Fruit fly (Drosophila melanogaster) whole organism, embryonic: Measurements from ENCODE around the gene Cys.
A peak's percentile ranks its signal among the peaks of the same experiment; 100 is the strongest.

Source experiments
- CG11247 ChIP-seq: fragments of 200-800 bp; sonication (Bioruptor generic); IDR thresholded peaks from 2 replicates; pipeline ENCODE4 v1.3.6; 2022; ENCODE audit warnings: missing biosample characterization, missing genetic modification characterization
- CG11398 ChIP-seq: fragments of 200-800 bp; sonication (Bioruptor generic); optimal IDR thresholded peaks from 2 replicates; lab custom pipeline; 2016; ENCODE audit warnings: missing biosample characterization, missing genetic modification characterization
- CG11696 ChIP-seq: fragments of 200-800 bp; sonication (Bioruptor generic); IDR thresholded peaks from 2 replicates; pipeline ENCODE4 v1.3.6; 2022; ENCODE audit warnings: missing biosample characterization, missing genetic modification characterization
- CG12299 ChIP-seq: fragments of 200-800 bp; sonication (Bioruptor generic); optimal IDR thresholded peaks from 2 replicates; lab custom pipeline; 2018; ENCODE audit warnings: missing biosample characterization, mild to moderate bottlenecking, missing genetic modification characterization
- CG14014 ChIP-seq: fragments of 200-800 bp; sonication (Bioruptor generic); IDR thresholded peaks from 2 replicates; pipeline ENCODE4 v1.3.6; 2022; ENCODE audit warnings: missing biosample characterization, missing genetic modification characterization
- CG15011 ChIP-seq: fragments of 200-800 bp; sonication (Bioruptor generic); optimal IDR thresholded peaks from 3 replicates; lab custom pipeline; 2018; ENCODE audit warnings: missing biosample characterization, mild to moderate bottlenecking, missing genetic modification characterization
- CG15269 ChIP-seq: fragments of 200-800 bp; sonication (Bioruptor generic); optimal IDR thresholded peaks from 2 replicates; lab custom pipeline; 2018; ENCODE audit warnings: missing biosample characterization, mild to moderate bottlenecking, missing genetic modification characterization, moderate library complexity
- CG1529 ChIP-seq: fragments of 200-800 bp; sonication (Bioruptor generic); optimal IDR thresholded peaks from 3 replicates; lab custom pipeline; 2018; ENCODE audit warnings: missing biosample characterization, missing genetic modification characterization
- CG17612 ChIP-seq: fragments of 200-800 bp; sonication (Bioruptor generic); IDR thresholded peaks from 2 replicates; pipeline ENCODE4 v1.3.6; 2022; ENCODE audit warnings: missing biosample characterization, missing genetic modification characterization
- CG2889 ChIP-seq: fragments of 200-800 bp; sonication (Bioruptor generic); IDR thresholded peaks from 3 replicates; pipeline ENCODE4 v1.3.6; 2022; ENCODE audit warnings: missing biosample characterization, missing genetic modification characterization
- CG34224 ChIP-seq: fragments of 200-800 bp; sonication (Bioruptor generic); IDR thresholded peaks from 3 replicates; pipeline ENCODE4 v1.3.6; 2022; ENCODE audit warnings: missing biosample characterization, missing genetic modification characterization; ENCODE audit not compliant: partially characterized antibody
- CG3847 ChIP-seq: fragments of 200-800 bp; sonication (Bioruptor generic); IDR thresholded peaks from 2 replicates; pipeline ENCODE4 v1.3.6; 2022; ENCODE audit warnings: missing biosample characterization, missing genetic modification characterization
- CG42726 ChIP-seq: fragments of 200-800 bp; sonication (Bioruptor generic); IDR thresholded peaks from 2 replicates; pipeline ENCODE4 v1.3.6; 2022; ENCODE audit warnings: missing biosample characterization, missing genetic modification characterization; ENCODE audit not compliant: partially characterized antibody
- CG4404 ChIP-seq: fragments of 200-800 bp; sonication (Bioruptor generic); IDR thresholded peaks from 2 replicates; pipeline ENCODE4 v1.3.6; 2022; ENCODE audit warnings: missing biosample characterization, missing genetic modification characterization
- CG4730 ChIP-seq: fragments of 200-800 bp; sonication (Bioruptor generic); IDR thresholded peaks from 2 replicates; pipeline ENCODE4 v1.3.6; 2022; ENCODE audit warnings: missing biosample characterization, missing genetic modification characterization
- CG6689 ChIP-seq: fragments of 200-800 bp; sonication (Bioruptor generic); IDR thresholded peaks from 2 replicates; pipeline ENCODE4 v1.3.6; 2022; ENCODE audit warnings: missing biosample characterization, missing genetic modification characterization
- CG7372 ChIP-seq: fragments of 200-800 bp; sonication (Bioruptor generic); IDR thresholded peaks from 2 replicates; pipeline ENCODE4 v1.3.6; 2022; ENCODE audit warnings: missing biosample characterization, missing genetic modification characterization
- CG8765 ChIP-seq: fragments of 200-800 bp; sonication (Bioruptor generic); IDR thresholded peaks from 2 replicates; pipeline ENCODE4 v1.3.6; 2022; ENCODE audit warnings: missing biosample characterization, missing genetic modification characterization
- CG8924 ChIP-seq: fragments of 200-800 bp; optimal IDR thresholded peaks from 3 replicates; lab custom pipeline; 2019; ENCODE audit warnings: missing biosample characterization, mild to moderate bottlenecking, missing genetic modification characterization, moderate library complexity
- CG8944 ChIP-seq: fragments of 200-800 bp; sonication (Bioruptor generic); optimal IDR thresholded peaks from 3 replicates; lab custom pipeline; 2016; ENCODE audit warnings: missing biosample characterization, missing genetic modification characterization
- CG9609 ChIP-seq: fragments of 200-800 bp; sonication (Bioruptor generic); optimal IDR thresholded peaks from 3 replicates; lab custom pipeline; 2016; ENCODE audit warnings: missing biosample characterization, missing genetic modification characterization
- Chrac-16 ChIP-seq: fragments of 200-800 bp; sonication (Bioruptor generic); optimal IDR thresholded peaks from 3 replicates; lab custom pipeline; 2016; ENCODE audit warnings: missing biosample characterization, missing genetic modification characterization
- CkIIα-i1 ChIP-seq: fragments of 200-800 bp; sonication (Bioruptor generic); IDR thresholded peaks from 2 replicates; pipeline ENCODE4 v1.3.6; 2022; ENCODE audit warnings: missing biosample characterization, missing genetic modification characterization
- Drgx ChIP-seq: fragments of 200-800 bp; sonication (Bioruptor generic); IDR thresholded peaks from 2 replicates; pipeline ENCODE4 v1.3.6; 2022; ENCODE audit warnings: missing biosample characterization, missing genetic modification characterization
- HHEX ChIP-seq: fragments of 200-800 bp; sonication (Bioruptor generic); optimal IDR thresholded peaks from 3 replicates; lab custom pipeline; 2017; ENCODE audit warnings: missing biosample characterization, mild to moderate bottlenecking, missing genetic modification characterization, missing genetic modification reagents
- HLHmδ ChIP-seq: fragments of 200-800 bp; sonication (Bioruptor generic); optimal IDR thresholded peaks from 2 replicates; lab custom pipeline; 2018; ENCODE audit warnings: missing biosample characterization, mild to moderate bottlenecking, missing genetic modification characterization, moderate library complexity
- Neu2 ChIP-seq: fragments of 200-800 bp; sonication (Bioruptor generic); optimal IDR thresholded peaks from 3 replicates; lab custom pipeline; 2016; ENCODE audit warnings: missing biosample characterization, missing genetic modification characterization, borderline replicate concordance
- Nf-YA ChIP-seq: fragments of 200-800 bp; sonication (Bioruptor generic); IDR thresholded peaks from 2 replicates; pipeline ENCODE4 v1.3.6; 2022; ENCODE audit warnings: missing biosample characterization, missing genetic modification characterization
- NfI ChIP-seq: fragments of 200-800 bp; sonication (Bioruptor generic); optimal IDR thresholded peaks from 3 replicates; lab custom pipeline; 2018; ENCODE audit warnings: missing biosample characterization, mild to moderate bottlenecking, missing genetic modification characterization, moderate library complexity
- PHDP ChIP-seq: fragments of 200-800 bp; sonication (Bioruptor generic); optimal IDR thresholded peaks from 3 replicates; lab custom pipeline; 2018; ENCODE audit warnings: missing biosample characterization, mild to moderate bottlenecking, missing genetic modification characterization, moderate library complexity
- Side ChIP-seq: fragments of 200-800 bp; sonication (Bioruptor generic); optimal IDR thresholded peaks from 2 replicates; lab custom pipeline; 2016; ENCODE audit warnings: missing biosample characterization, missing genetic modification characterization
- amos ChIP-seq: fragments of 200-800 bp; sonication (Bioruptor generic); IDR thresholded peaks from 2 replicates; pipeline ENCODE4 v1.3.6; 2022; ENCODE audit warnings: missing biosample characterization, missing genetic modification characterization; ENCODE audit not compliant: partially characterized antibody
- ase ChIP-seq: fragments of 200-800 bp; sonication (Bioruptor generic); IDR thresholded peaks from 3 replicates; pipeline ENCODE4 v1.3.6; 2022; ENCODE audit warnings: missing biosample characterization, missing genetic modification characterization
- btn ChIP-seq: fragments of 200-800 bp; sonication (Bioruptor generic); optimal IDR thresholded peaks from 2 replicates; lab custom pipeline; 2016; ENCODE audit warnings: missing biosample characterization, missing genetic modification characterization
- cad ChIP-seq: fragments of >200 bp; optimal IDR thresholded peaks from 2 replicates; lab custom pipeline; 2017; ENCODE audit warnings: missing biosample characterization, missing genetic modification characterization
- cato ChIP-seq: fragments of 200-800 bp; sonication (Bioruptor generic); optimal IDR thresholded peaks from 2 replicates; lab custom pipeline; 2016; ENCODE audit warnings: missing biosample characterization, missing genetic modification characterization, borderline replicate concordance
- caup ChIP-seq: fragments of 200-800 bp; sonication (Bioruptor generic); optimal IDR thresholded peaks from 3 replicates; lab custom pipeline; 2017; ENCODE audit warnings: missing biosample characterization, mild to moderate bottlenecking, missing genetic modification characterization, moderate library complexity; ENCODE audit not compliant: severe bottlenecking
- ems ChIP-seq: fragments of 200-800 bp; sonication (Bioruptor generic); optimal IDR thresholded peaks from 3 replicates; lab custom pipeline; 2016; ENCODE audit warnings: missing biosample characterization, missing genetic modification characterization
- gfzf ChIP-seq: fragments of 200-800 bp; sonication (Bioruptor generic); optimal IDR thresholded peaks from 2 replicates; lab custom pipeline; 2016; ENCODE audit warnings: missing biosample characterization, mild to moderate bottlenecking, missing genetic modification characterization, moderate library complexity
- her ChIP-seq: fragments of 200-800 bp; sonication (Bioruptor generic); optimal IDR thresholded peaks from 2 replicates; lab custom pipeline; 2016; ENCODE audit warnings: missing biosample characterization, missing genetic modification characterization
- hkb ChIP-seq, 2 experiments: fragments of 200-800 bp in 1 of 2; fragments of >200 bp in 1 of 2; sonication (Bioruptor generic) in 1 of 2; IDR thresholded peaks in 1 of 2; optimal IDR thresholded peaks in 1 of 2; 2 replicates each; pipeline versions ENCODE4 v1.3.6 to Lab custom; 2017 to 2022; ENCODE audit warnings: missing biosample characterization in 1 of 2, missing genetic modification characterization in 1 of 2
- onecut ChIP-seq: fragments of 200-800 bp; sonication (Bioruptor generic); IDR thresholded peaks from 2 replicates; pipeline ENCODE4 v1.3.6; 2022; ENCODE audit warnings: missing biosample characterization, missing genetic modification characterization
- pan ChIP-seq, 4 experiments: fragments of >200 bp in 3 of 4; fragments of 200-800 bp in 1 of 4; sonication (Bioruptor generic) in 1 of 4; optimal IDR thresholded peaks in 3 of 4; IDR thresholded peaks in 1 of 4; 2 replicates each; pipeline versions ENCODE4 v1.3.6 to Lab custom; 2017 to 2022; ENCODE audit warnings: missing biosample characterization in 2 of 4, missing genetic modification characterization in 2 of 4, mixed read lengths in 1 of 4
- sc ChIP-seq, 3 experiments: fragments of >200 bp in 2 of 3; fragments of 200-800 bp in 1 of 3; sonication (Bioruptor generic) in 1 of 3; optimal IDR thresholded peaks; 2 replicates in 2 of 3; 3 replicates in 1 of 3; lab custom pipeline; 2017; ENCODE audit warnings: mild to moderate bottlenecking in 1 of 3, missing biosample characterization in 1 of 3, missing genetic modification characterization in 1 of 3, missing genetic modification reagents in 1 of 3
- sens ChIP-seq: fragments of 200-800 bp; sonication (Bioruptor generic); peaks from one replicate; lab custom pipeline; 2016; ENCODE audit warnings: missing biosample characterization, missing genetic modification characterization
- sens-2 ChIP-seq: fragments of 200-800 bp; sonication (Bioruptor generic); IDR thresholded peaks from 2 replicates; pipeline ENCODE4 v1.3.6; 2022; ENCODE audit warnings: missing biosample characterization, missing genetic modification characterization
- slbo ChIP-seq: fragments of 200-800 bp; sonication (Bioruptor generic); IDR thresholded peaks from 2 replicates; pipeline ENCODE4 v1.3.6; 2022; ENCODE audit warnings: missing biosample characterization, missing genetic modification characterization
- tx ChIP-seq: fragments of 200-800 bp; sonication (Bioruptor generic); optimal IDR thresholded peaks from 2 replicates; lab custom pipeline; 2016; ENCODE audit warnings: missing biosample characterization, missing genetic modification characterization

Cys gene

DNA sequence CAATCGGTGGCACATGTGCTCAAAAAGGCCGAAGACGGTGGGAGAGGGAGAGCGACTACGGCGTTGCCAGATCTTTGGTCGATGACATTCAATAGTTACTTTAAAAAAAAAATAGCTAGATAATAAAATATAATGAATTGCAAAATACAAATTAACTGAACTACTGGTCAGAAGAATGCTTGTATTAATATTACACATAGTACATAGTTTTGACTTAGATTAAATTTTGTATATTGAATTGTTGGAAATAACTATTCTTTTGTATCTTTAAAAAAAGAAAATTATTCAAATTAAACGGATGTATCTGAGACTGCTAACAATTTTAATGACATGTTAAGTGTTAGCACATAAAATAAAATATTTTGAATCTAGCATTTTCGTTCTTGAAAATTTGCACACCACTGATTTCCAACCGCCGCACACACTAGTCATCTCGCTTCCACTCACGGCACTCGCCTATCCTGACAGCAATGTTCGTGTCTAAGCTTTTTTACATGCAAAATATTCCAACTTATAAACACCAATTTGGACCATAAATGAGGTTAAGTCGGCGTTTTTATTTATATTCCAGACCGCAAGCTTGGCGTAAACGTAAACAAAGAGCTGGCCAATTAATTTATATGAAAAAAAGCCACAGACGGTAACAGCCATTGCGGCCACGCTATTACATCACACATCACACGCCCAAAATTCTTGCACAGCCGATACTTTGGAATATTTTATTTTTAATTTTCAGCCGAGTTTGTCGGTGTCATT is 5.7 kb upstream of the Cys start (continued):
- TF ChIP-seq her (GFP tag; lab: Kevin White, UChicago) = no peak
- TF ChIP-seq onecut (GFP tag; lab: Robert Waterston, UW) = peak; percentile 36
- no peak for TF ChIP-seq amos (GFP tag; lab: Robert Waterston, UW)
- TF ChIP-seq PHDP (tag; lab: Kevin White, UChicago) = peak; percentile 75
- TF ChIP-seq CkIIα-i1 = no peak
- no peak for TF ChIP-seq CG2889 (GFP tag; lab: Robert Waterston, UW)
- peak; percentile 20 for TF ChIP-seq CG12299 (tag; lab: Kevin White, UChicago)
- TF ChIP-seq NfI (GFP tag; lab: Kevin White, UChicago) = peak; percentile 58
- no peak for TF ChIP-seq CG17612 (GFP tag; lab: Robert Waterston, UW)
- peak; percentile 82 for TF ChIP-seq sens (GFP tag; lab: Kevin White, UChicago)
- no peak for TF ChIP-seq sc (optimal IDR thresholded peaks at IDR 0.05; lab: Kevin White, UChicago)
- peak; percentile 31 for TF ChIP-seq sc (GFP tag; optimal IDR thresholded peaks at IDR 0.05; lab: Kevin White, UChicago)
- TF ChIP-seq HLHmδ (GFP tag; lab: Kevin White, UChicago) = no peak
- TF ChIP-seq ems = peak; percentile 45
- peak; percentile 53; the same call in 1 of the 2 replicates for TF ChIP-seq CG11247 (GFP tag; lab: Robert Waterston, UW)
- peak; percentile 82 for TF ChIP-seq CG8924 (tag; lab: Kevin White, UChicago)
- TF ChIP-seq CG8765 = no peak; the same call in 1 of the 2 replicates
- no peak for TF ChIP-seq btn (GFP tag; lab: Kevin White, UChicago)
- TF ChIP-seq CG15269 = peak; percentile 82
- TF ChIP-seq tx (GFP tag; lab: Kevin White, UChicago) = no peak
- peak; percentile 84 for TF ChIP-seq slbo (GFP tag; lab: Robert Waterston, UW)
- TF ChIP-seq sens-2 = 0 out of 2 replicates have a peak, but pooled peaks have one; percentile 16
- peak; percentile 62 for TF ChIP-seq Chrac-16 (GFP tag; lab: Kevin White, UChicago)
- TF ChIP-seq cato (GFP tag; lab: Kevin White, UChicago) = peak; percentile 74
- peak; percentile 13 for TF ChIP-seq CG11398 (GFP tag; lab: Kevin White, UChicago)
- TF ChIP-seq CG7372 (GFP tag; lab: Robert Waterston, UW) = 0 out of 2 replicates have a peak, but pooled peaks have one; percentile 17
- TF ChIP-seq CG1529 (GFP tag; lab: Kevin White, UChicago) = peak; percentile 44
- peak; percentile 69 for TF ChIP-seq CG3847 (GFP tag; lab: Robert Waterston, UW)
- no peak for TF ChIP-seq hkb (optimal IDR thresholded peaks at IDR 0.05; lab: Kevin White, UChicago)
- TF ChIP-seq hkb (GFP tag; IDR thresholded peaks at IDR 0.05; lab: Robert Waterston, UW) = no peak
- peak; percentile 65 for TF ChIP-seq caup (GFP tag; lab: Kevin White, UChicago)
- peak; percentile 38 for TF ChIP-seq Drgx
- TF ChIP-seq pan (optimal IDR thresholded peaks at IDR 0.05; lab: Kevin White, UChicago) = no peak
- TF ChIP-seq pan (GFP tag; optimal IDR thresholded peaks at IDR 0.05 in 1 of 2, IDR thresholded peaks at IDR 0.05 in 1 of 2) = peak in 1 of 2 experiments; percentile 52
- no peak for TF ChIP-seq cad
- peak; percentile 68 for TF ChIP-seq CG15011
- TF ChIP-seq CG4404 (GFP tag; lab: Robert Waterston, UW) = peak; percentile 56
- no peak for TF ChIP-seq gfzf
- no peak for TF ChIP-seq CG11696
- no peak for TF ChIP-seq Neu2 (GFP tag; lab: Kevin White, UChicago)
- no peak for TF ChIP-seq ase (GFP tag; lab: Robert Waterston, UW)
- TF ChIP-seq CG4730 (GFP tag; lab: Robert Waterston, UW) = peak; percentile 63
- TF ChIP-seq HHEX (GFP tag; lab: Kevin White, UChicago) = peak; percentile 55
- TF ChIP-seq CG8944 = peak; percentile 35
- peak; percentile 22; the same call in 1 of the 2 replicates for TF ChIP-seq Nf-YA (GFP tag; lab: Robert Waterston, UW)
- peak; percentile 56 for TF ChIP-seq CG14014 (GFP tag; lab: Robert Waterston, UW)
- no peak for TF ChIP-seq CG34224
- TF ChIP-seq Side (GFP tag; lab: Kevin White, UChicago) = peak; percentile 45
- TF ChIP-seq CG9609 (GFP tag; lab: Kevin White, UChicago) = peak; percentile 46
- peak; percentile 72 for TF ChIP-seq CG6689 (GFP tag; lab: Robert Waterston, UW)
- TF ChIP-seq CG42726 (GFP tag; lab: Robert Waterston, UW) = no peak
